Fruit fly (Drosophila melanogaster): Measurements from ENCODE around the gene BoYb.
A peak's percentile ranks its signal among the peaks of the same experiment; 100 is the strongest.

Gene BoYb

DNA sequence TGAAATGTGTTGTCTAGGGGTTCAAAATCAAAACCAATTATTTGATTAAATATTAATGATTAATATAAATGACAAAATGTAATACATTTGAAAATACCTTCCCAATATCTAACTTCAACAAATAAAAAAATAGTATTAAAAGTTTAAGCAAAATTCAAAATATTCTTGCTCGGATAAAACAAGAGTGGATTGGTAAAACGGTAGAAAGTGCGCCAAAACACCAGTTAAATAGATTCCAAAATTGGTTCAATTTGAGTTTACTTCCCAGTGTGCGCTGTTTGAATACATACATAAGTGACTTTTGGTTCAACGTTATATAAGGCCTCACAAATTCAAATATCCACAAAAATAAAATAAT is 36.7 kb upstream of the BoYb start (continued):
- TF ChIP-seq Eip75B (GFP tag; optimal IDR thresholded peaks at IDR 0.05), result peak; percentile 41
- TF ChIP-seq svp (GFP tag), result peak; percentile 73
- peak; percentile 82 for TF ChIP-seq OdsH (GFP tag; optimal IDR thresholded peaks at IDR 0.05)
- peak; percentile 77 for TF ChIP-seq Hr4 (GFP tag; optimal IDR thresholded peaks at IDR 0.05)
- peak; percentile 73 for TF ChIP-seq Smox (GFP tag; optimal IDR thresholded peaks at IDR 0.05)
- TF ChIP-seq Gug (GFP tag; IDR thresholded peaks at IDR 0.05), result no peak
- peak; percentile 58 for TF ChIP-seq CG3032 (tag; optimal IDR thresholded peaks at IDR 0.05)
- peak; percentile 71 for TF ChIP-seq eg (GFP tag; IDR thresholded peaks at IDR 0.05)

DNA sequence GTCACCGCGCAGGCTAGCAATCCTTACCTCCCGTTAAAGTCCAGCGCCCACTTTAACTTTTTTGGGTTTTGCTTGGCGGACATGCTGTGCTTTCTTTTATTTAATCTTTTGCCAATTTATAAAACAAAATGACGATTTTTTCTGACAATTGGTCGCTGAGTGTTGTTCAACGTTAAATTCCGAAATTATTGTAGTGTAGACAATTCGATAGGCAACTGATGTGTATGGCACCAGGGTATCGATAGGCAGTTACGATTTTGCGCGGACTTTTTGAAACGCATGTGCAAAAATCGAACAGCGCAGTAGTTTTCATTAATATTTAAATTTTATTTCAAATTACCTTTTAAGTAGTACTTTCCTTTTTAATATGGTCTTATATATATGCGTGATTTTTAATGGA is 33.6 kb upstream of the BoYb start, which contains the start of gene EMC4:
Gene EMC4 (minus strand): TSS at position 174 of the 400 bp plus-strand sequence.
- no peak for TF ChIP-seq CG8632 (GFP tag; optimal IDR thresholded peaks at IDR 0.05)
- TF ChIP-seq Eip93F (GFP tag; optimal IDR thresholded peaks at IDR 0.05), result no peak
- no peak for TF ChIP-seq CG4318 (GFP tag; optimal IDR thresholded peaks at IDR 0.05)
- peak; percentile 63 for TF ChIP-seq CG3919 (GFP tag; optimal IDR thresholded peaks at IDR 0.05)
- TF ChIP-seq Eip78C (GFP tag), result peak; percentile 84
- TF ChIP-seq topi (GFP tag; optimal IDR thresholded peaks at IDR 0.05), result peak; percentile 46
- TF ChIP-seq net (GFP tag; optimal IDR thresholded peaks at IDR 0.05), result no peak
- no peak for TF ChIP-seq Blimp-1 (GFP tag; optimal IDR thresholded peaks at IDR 0.05)
- peak; percentile 63 for TF ChIP-seq vri (GFP tag; optimal IDR thresholded peaks at IDR 0.05)
- TF ChIP-seq Hr4 (GFP tag; optimal IDR thresholded peaks at IDR 0.05), result no peak
- no peak for TF ChIP-seq Ets21C (GFP tag; optimal IDR thresholded peaks at IDR 0.05)
- no peak for TF ChIP-seq fd85E (GFP tag; optimal IDR thresholded peaks at IDR 0.05)
- peak in 1 of 2 experiments; percentile 22 for TF ChIP-seq ss (GFP tag; optimal IDR thresholded peaks at IDR 0.05)
- no peak for TF ChIP-seq CG6854 (GFP tag; optimal IDR thresholded peaks at IDR 0.05)
- peak; percentile 90 for TF ChIP-seq achi (GFP tag; optimal IDR thresholded peaks at IDR 0.05)
- peak; percentile 15 for TF ChIP-seq acj6 (GFP tag; optimal IDR thresholded peaks at IDR 0.05)
- peak; percentile 48 for TF ChIP-seq CG31627 (GFP tag; optimal IDR thresholded peaks at IDR 0.05)
- TF ChIP-seq cyc (GFP tag; optimal IDR thresholded peaks at IDR 0.05), result peak; percentile 60
- TF ChIP-seq OdsH (GFP tag; optimal IDR thresholded peaks at IDR 0.05), result no peak
- TF ChIP-seq CG6792 (GFP tag; optimal IDR thresholded peaks at IDR 0.05), result peak; percentile 36
- 0 out of 3 replicates have a peak, but pooled peaks have one; percentile 32 for TF ChIP-seq eg (GFP tag; IDR thresholded peaks at IDR 0.05)
- no peak for TF ChIP-seq salr (GFP tag; optimal IDR thresholded peaks at IDR 0.05)
- TF ChIP-seq lz (GFP tag; optimal IDR thresholded peaks at IDR 0.05), result peak; percentile 54
- TF ChIP-seq Eip75B (GFP tag; optimal IDR thresholded peaks at IDR 0.05), result peak; percentile 44
- no peak for TF ChIP-seq pdm3 (GFP tag; optimal IDR thresholded peaks at IDR 0.05)
- peak; percentile 11 for TF ChIP-seq CG10631 (GFP tag; optimal IDR thresholded peaks at IDR 0.05)
- peak; percentile 71 for TF ChIP-seq esn (GFP tag; optimal IDR thresholded peaks at IDR 0.05)
- TF ChIP-seq Lpt (GFP tag; optimal IDR thresholded peaks at IDR 0.05), result no peak
- peak; percentile 31 for TF ChIP-seq Sox14 (GFP tag; optimal IDR thresholded peaks at IDR 0.05)
- peak; percentile 2 for TF ChIP-seq svp (GFP tag)

DNA sequence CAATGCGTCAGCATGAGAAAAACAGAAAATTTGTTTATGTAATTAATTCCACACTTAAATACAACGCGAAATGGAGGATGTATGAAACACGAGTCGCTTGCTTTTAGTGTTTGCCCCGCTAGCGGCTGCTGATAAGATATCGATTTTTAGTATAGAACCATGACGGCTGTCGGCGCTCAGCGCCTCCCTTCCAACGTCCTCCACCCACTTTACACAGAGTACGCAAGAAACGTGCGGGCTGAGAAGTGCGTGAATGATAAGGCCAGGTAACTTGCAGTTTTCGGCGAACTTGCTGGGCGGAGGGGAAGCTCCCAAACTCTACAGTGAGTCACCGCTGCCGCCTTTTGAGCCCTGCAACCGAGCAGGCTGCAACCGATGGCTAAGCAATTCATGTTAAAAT is 31.3 kb upstream of the BoYb start:
- TF ChIP-seq vri (GFP tag; optimal IDR thresholded peaks at IDR 0.05), result peak; percentile 71
- no peak for TF ChIP-seq dsx (GFP tag; optimal IDR thresholded peaks at IDR 0.05; ENCODE audit: poor library complexity, severe bottlenecking)

DNA sequence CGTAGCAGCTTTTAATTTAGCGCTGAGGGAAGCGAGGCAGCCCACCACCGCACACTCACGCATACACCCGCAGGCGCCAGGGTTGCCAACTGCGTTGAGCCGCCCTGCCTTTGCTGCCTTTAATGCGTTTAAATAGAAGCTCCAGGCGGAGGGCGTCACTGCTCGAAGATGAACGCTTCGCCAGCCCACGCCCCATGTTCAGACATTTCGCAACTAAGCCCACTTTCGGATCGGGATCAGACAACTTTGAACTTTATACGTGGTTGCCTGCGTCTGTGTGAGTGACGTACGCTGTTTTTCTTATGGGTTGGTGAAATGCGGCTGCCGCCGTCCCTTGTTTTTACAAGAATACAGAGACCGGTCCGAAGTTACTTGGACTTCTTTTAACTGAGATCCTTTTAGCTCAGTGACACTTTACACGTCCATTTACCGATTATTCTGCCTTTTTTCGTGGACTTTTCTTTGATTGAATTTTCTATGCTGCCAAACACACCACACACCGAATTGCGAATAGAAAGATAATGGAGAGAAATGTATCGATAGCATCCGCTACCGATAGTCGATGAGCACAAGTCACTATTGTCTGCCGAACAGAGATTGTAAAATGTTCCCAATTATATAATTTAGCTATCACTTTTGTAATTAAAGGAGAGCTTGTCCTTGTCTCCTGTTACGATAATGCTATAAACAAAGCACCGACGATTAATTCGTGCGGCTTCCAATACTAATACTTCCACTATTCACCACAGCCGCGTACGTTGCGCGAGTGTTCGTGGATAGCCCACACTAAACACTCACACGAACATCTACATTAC is 30.5 kb upstream of the BoYb start:
- TF ChIP-seq Ets21C (GFP tag; optimal IDR thresholded peaks at IDR 0.05), result peak; percentile 12
- no peak for TF ChIP-seq CG6792 (GFP tag; optimal IDR thresholded peaks at IDR 0.05)
- TF ChIP-seq CG3032 (tag; optimal IDR thresholded peaks at IDR 0.05), result peak; percentile 2
- no peak for TF ChIP-seq topi (GFP tag; optimal IDR thresholded peaks at IDR 0.05)
- no peak for TF ChIP-seq achi (GFP tag; optimal IDR thresholded peaks at IDR 0.05)
- 0 out of 3 replicates have a peak, but pooled peaks have one; percentile 34 for TF ChIP-seq CG8119 (GFP tag; IDR thresholded peaks at IDR 0.05)
- peak; percentile 42 for TF ChIP-seq Eip78C (GFP tag)
- peak; percentile 27 for TF ChIP-seq CG1621 (tag; optimal IDR thresholded peaks at IDR 0.05)
- peak; percentile 97 for TF ChIP-seq svp (GFP tag)
- TF ChIP-seq CG6808 (GFP tag; optimal IDR thresholded peaks at IDR 0.05), result peak; percentile 16
- peak; percentile 20 to 22 for TF ChIP-seq ss (GFP tag; optimal IDR thresholded peaks at IDR 0.05)
- 0 out of 2 replicates have a peak, but pooled peaks have one; percentile 18 for TF ChIP-seq Gug (GFP tag; IDR thresholded peaks at IDR 0.05)
- peak; percentile 7 for TF ChIP-seq Sox14 (GFP tag; optimal IDR thresholded peaks at IDR 0.05)
